Worm (Caenorhabditis elegans) whole organism, early embryonic: Measurements from ENCODE around the gene cec-3.

Experiments used
- B0310.2 ChIP-seq: sonication (generic microtip); optimal IDR thresholded peaks from 2 replicates; lab custom pipeline; 2016; ENCODE audit warnings: mild to moderate bottlenecking, missing genetic modification characterization, missing compliant biosample characterization
- F13C5.2 ChIP-seq: sonication (generic microtip); optimal IDR thresholded peaks from 2 replicates; lab custom pipeline; 2017; ENCODE audit warnings: mild to moderate bottlenecking, missing genetic modification characterization, inconsistent platforms, missing compliant biosample characterization
- aly-1 ChIP-seq: sonication (generic microtip); optimal IDR thresholded peaks from 2 replicates; lab custom pipeline; 2016; ENCODE audit warnings: missing genetic modification characterization, missing compliant biosample characterization
- ama-1 ChIP-seq: fragments of 150-350 bp; optimal IDR thresholded peaks from 2 replicates; lab custom pipeline; 2014
- ceh-13 ChIP-seq: fragments of 200-800 bp; sonication (Bioruptor generic); optimal IDR thresholded peaks from 2 replicates; lab custom pipeline; 2018; ENCODE audit warnings: mild to moderate bottlenecking, missing genetic modification characterization, missing compliant biosample characterization
- ceh-36 ChIP-seq: sonication (generic microtip); optimal IDR thresholded peaks from 2 replicates; lab custom pipeline; 2016; ENCODE audit warnings: missing genetic modification characterization, inconsistent platforms, missing compliant biosample characterization
- ets-7 ChIP-seq: sonication (generic microtip); optimal IDR thresholded peaks from 2 replicates; lab custom pipeline; 2016; ENCODE audit warnings: missing genotype, missing genetic modification characterization, missing compliant biosample characterization
- flt-1 ChIP-seq: fragments of 200-800 bp; sonication (Bioruptor generic); IDR thresholded peaks from 2 replicates; pipeline ENCODE4 v1.3.6; 2022; ENCODE audit warnings: missing genetic modification characterization, missing compliant biosample characterization
- hmbx-1 ChIP-seq: sonication (generic microtip); optimal IDR thresholded peaks from 2 replicates; lab custom pipeline; 2016; ENCODE audit warnings: mild to moderate bottlenecking, missing genetic modification characterization, missing compliant biosample characterization
- hmg-4 ChIP-seq: fragments of 200-800 bp; sonication (Bioruptor generic); optimal IDR thresholded peaks from 2 replicates; lab custom pipeline; 2018; ENCODE audit warnings: mild to moderate bottlenecking, missing genetic modification characterization, missing compliant biosample characterization
- hnd-1 ChIP-seq: sonication (generic microtip); optimal IDR thresholded peaks from 2 replicates; lab custom pipeline; 2016; ENCODE audit warnings: missing genetic modification characterization, missing compliant biosample characterization
- pes-1 ChIP-seq: fragments of 200-800 bp; sonication (Bioruptor generic); IDR thresholded peaks from 2 replicates; pipeline ENCODE4 v1.3.6; 2022; ENCODE audit warnings: missing genetic modification reagents, missing genetic modification characterization, missing compliant biosample characterization
- scrt-1 ChIP-seq: fragments of 200-800 bp; sonication (Bioruptor generic); IDR thresholded peaks from 2 replicates; pipeline ENCODE4 v1.3.6; 2022; ENCODE audit warnings: missing genetic modification characterization, missing compliant biosample characterization
- sea-1 ChIP-seq: fragments of 200-800 bp; sonication (Bioruptor generic); conservative IDR thresholded peaks from 2 replicates; pipeline ENCODE4 v1.3.6; 2022; ENCODE audit warnings: missing genetic modification characterization, missing compliant biosample characterization
- tbx-11 ChIP-seq: fragments of 200-800 bp; sonication (Bioruptor generic); IDR thresholded peaks from 2 replicates; pipeline ENCODE4 v1.3.6; 2022; ENCODE audit warnings: missing genetic modification characterization, missing compliant biosample characterization
- tbx-37 ChIP-seq: fragments of 200-800 bp; sonication (Bioruptor generic); conservative IDR thresholded peaks from 2 replicates; pipeline ENCODE4 v1.3.6; 2022; ENCODE audit warnings: missing genetic modification reagents, missing genetic modification characterization, missing compliant biosample characterization
- tra-4 ChIP-seq: sonication (generic microtip); optimal IDR thresholded peaks from 2 replicates; lab custom pipeline; 2017; ENCODE audit warnings: missing genetic modification characterization, missing compliant biosample characterization

cec-3 gene

ce11 chrII:7817580-7817979 lies 39.8 kb downstream of the cec-3 start:
- TF ChIP-seq sea-1 (GFP tag; lab: Robert Waterston, UW) (no peak), aly-1 (no peak), tbx-37 (GFP tag; lab: Robert Waterston, UW) (no peak), ama-1 (lab: Kevin White, UChicago) (no peak), B0310.2 (tag; lab: Kevin White, UChicago) (no peak), ceh-36 (no peak), F13C5.2 (tag; lab: Kevin White, UChicago) (no peak), hmg-4 (GFP tag; lab: Kevin White, UChicago) (no peak), ceh-13 (GFP tag; lab: Kevin White, UChicago) (no peak), flt-1 (no peak), hnd-1 (tag; lab: Kevin White, UChicago) (no peak), tbx-11 (GFP tag; lab: Robert Waterston, UW) (no peak)

DNA sequence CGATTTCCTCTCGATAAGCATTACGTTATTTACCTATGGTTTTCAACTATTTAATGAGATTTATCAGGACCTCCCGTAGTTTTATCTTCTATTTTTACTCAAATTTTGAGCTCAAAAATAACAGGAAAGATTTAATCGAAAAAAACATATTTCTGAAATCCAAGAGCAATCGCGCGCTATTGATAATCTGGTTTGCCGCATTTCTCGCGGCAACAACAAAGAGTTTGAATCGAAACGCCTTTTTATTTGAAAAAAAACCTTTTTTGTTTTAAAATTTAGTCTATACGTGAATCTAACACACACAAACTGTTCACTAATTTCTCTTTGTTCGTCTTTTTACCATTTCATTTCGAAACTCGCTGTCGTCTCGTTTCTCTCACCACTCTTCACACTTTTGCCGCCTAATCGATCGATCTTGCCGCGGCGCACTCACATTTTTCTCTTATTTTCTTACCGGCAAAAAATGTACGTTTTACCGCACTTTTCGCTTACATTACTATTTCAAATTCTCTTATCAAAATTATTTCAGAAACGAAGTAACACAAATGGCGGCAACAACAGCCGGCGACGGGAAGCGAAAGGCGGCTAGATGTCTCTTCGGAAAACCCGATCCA lies 41.1 kb downstream of the cec-3 start, which contains the start of gene cki-2:
Gene cki-2 (plus strand): TSS at position 337 of the 614 bp plus-strand sequence.
- TF ChIP-seq sea-1 (GFP tag; lab: Robert Waterston, UW): no peak
- TF ChIP-seq aly-1: no peak
- TF ChIP-seq tbx-37 (GFP tag; lab: Robert Waterston, UW): no peak
- no peak for TF ChIP-seq ama-1 (lab: Kevin White, UChicago)
- TF ChIP-seq ceh-13 (GFP tag; lab: Kevin White, UChicago): no peak

ce11 chrII:7815406-7815805 lies 42.0 kb downstream of the cec-3 start:
- TF ChIP-seq ets-7 (tag; lab: Kevin White, UChicago): peak; percentile 83
- TF ChIP-seq pes-1 (GFP tag; lab: Robert Waterston, UW): no peak

- TF ChIP-seq aly-1: no peak
These were observed 42.5 kb downstream of the cec-3 start for ce11 chrII:7814915-7815314.

DNA sequence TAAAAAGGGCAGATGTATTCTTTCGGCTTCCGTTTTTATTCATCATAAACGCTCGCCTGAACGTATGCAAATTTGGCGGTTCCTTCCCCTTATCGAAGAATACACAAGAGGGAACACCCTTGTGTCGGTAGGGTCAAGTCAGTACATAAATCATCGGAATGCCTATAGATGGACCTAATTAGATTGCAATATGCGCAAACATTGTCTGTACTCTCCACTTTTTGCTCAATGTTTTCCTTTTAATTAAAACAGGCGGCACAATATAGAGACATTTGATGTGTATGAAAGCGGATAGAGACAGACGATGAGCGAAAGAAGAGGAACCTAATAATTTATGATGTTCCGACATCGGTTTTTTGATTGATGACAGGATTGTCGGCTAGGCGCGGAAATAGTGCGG lies 43.2 kb downstream of the cec-3 start:
- TF ChIP-seq hmg-4 (GFP tag; lab: Kevin White, UChicago): peak; percentile 52
- TF ChIP-seq ceh-36: no peak

DNA sequence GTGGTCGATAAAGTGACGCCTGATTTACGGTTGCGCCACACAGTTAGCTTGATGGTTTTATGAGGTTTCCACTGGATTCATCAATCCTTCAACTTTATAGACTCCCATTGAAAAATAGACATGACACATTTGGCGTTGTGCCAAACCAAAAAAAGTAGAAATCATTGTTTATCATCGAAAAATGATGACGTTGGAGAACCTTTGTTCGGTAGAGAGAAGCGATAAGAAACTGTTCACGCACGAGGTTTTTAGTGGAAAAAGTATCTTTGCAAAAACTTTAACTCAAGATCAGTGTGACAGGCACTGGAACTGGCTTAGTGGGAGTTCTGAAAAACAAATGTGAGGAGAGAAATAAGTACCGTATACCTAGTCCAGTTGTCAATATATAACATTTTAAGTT lies 43.8 kb downstream of the cec-3 start:
- TF ChIP-seq hmbx-1 (tag; lab: Kevin White, UChicago) (no peak), ceh-13 (GFP tag; lab: Kevin White, UChicago) (no peak), pes-1 (GFP tag; lab: Robert Waterston, UW) (no peak), flt-1 (no peak), tra-4 (tag; lab: Kevin White, UChicago) (no peak), tbx-37 (GFP tag; lab: Robert Waterston, UW) (no peak), scrt-1 (GFP tag; lab: Robert Waterston, UW) (no peak), F13C5.2 (tag; lab: Kevin White, UChicago) (no peak), sea-1 (GFP tag; lab: Robert Waterston, UW) (no peak)

- no peak for TF ChIP-seq F13C5.2 (tag; lab: Kevin White, UChicago)
- 0 out of 2 replicates have a peak, but pooled peaks have one; percentile 40 for TF ChIP-seq sea-1 (GFP tag; lab: Robert Waterston, UW)
- TF ChIP-seq ceh-36: no peak
- TF ChIP-seq tbx-37 (GFP tag; lab: Robert Waterston, UW): no peak
- no peak for TF ChIP-seq tbx-11 (GFP tag; lab: Robert Waterston, UW)
- peak; percentile 46 for TF ChIP-seq hmg-4 (GFP tag; lab: Kevin White, UChicago)
- no peak for TF ChIP-seq ets-7 (tag; lab: Kevin White, UChicago)
- TF ChIP-seq flt-1: no peak
- no peak for TF ChIP-seq B0310.2 (tag; lab: Kevin White, UChicago)
- TF ChIP-seq pes-1 (GFP tag; lab: Robert Waterston, UW): no peak
These were observed 44.2 kb downstream of the cec-3 start for ce11 chrII:7813237-7813636.

- TF ChIP-seq scrt-1 (GFP tag; lab: Robert Waterston, UW) (no peak), F13C5.2 (tag; lab: Kevin White, UChicago) (no peak), tra-4 (tag; lab: Kevin White, UChicago) (no peak), pes-1 (GFP tag; lab: Robert Waterston, UW) (no peak), tbx-11 (GFP tag; lab: Robert Waterston, UW) (no peak), ama-1 (lab: Kevin White, UChicago) (no peak), sea-1 (GFP tag; lab: Robert Waterston, UW) (no peak; the same call in 1 of the 2 replicates), ceh-13 (GFP tag; lab: Kevin White, UChicago) (no peak), hmg-4 (GFP tag; lab: Kevin White, UChicago) (peak; percentile 29), tbx-37 (GFP tag; lab: Robert Waterston, UW) (no peak), B0310.2 (tag; lab: Kevin White, UChicago) (peak; percentile 46), hmbx-1 (tag; lab: Kevin White, UChicago) (peak; percentile 3), flt-1 (no peak), ceh-36 (peak; percentile 34), aly-1 (no peak), ets-7 (tag; lab: Kevin White, UChicago) (no peak), hnd-1 (tag; lab: Kevin White, UChicago) (no peak)
These were observed 45.1 kb downstream of the cec-3 start for ce11 chrII:7812332-7812731.
